Fruit fly (Drosophila melanogaster): Measurements from ENCODE around the gene Ahcy.
A peak's percentile ranks its signal among the peaks of the same experiment; 100 is the strongest.

Gene Ahcy

dm6 chrX:15471904-15472303 lies 21.8 kb downstream of the Ahcy start, which contains the start of the genes Grip128 and Alg14 (continued):
- TF ChIP-seq eve (GFP tag; optimal IDR thresholded peaks at IDR 0.05) = no peak
- TF ChIP-seq CG14860 (GFP tag; IDR thresholded peaks at IDR 0.05; ENCODE audit: partially characterized antibody) = peak; percentile 52; the same call in 1 of the 3 replicates
- TF ChIP-seq CG42726 (GFP tag; IDR thresholded peaks at IDR 0.05; ENCODE audit: partially characterized antibody) = no peak
- TF ChIP-seq zen2 (GFP tag; IDR thresholded peaks at IDR 0.05; ENCODE audit: partially characterized antibody) = peak; percentile 59; the same call in 1 of the 3 replicates
- TF ChIP-seq Vsx1 (GFP tag; optimal IDR thresholded peaks at IDR 0.05) = no peak
- no peak for TF ChIP-seq CG2120 (GFP tag; optimal IDR thresholded peaks at IDR 0.05)
- TF ChIP-seq cg (GFP tag; optimal IDR thresholded peaks at IDR 0.05) = no peak
- 0 out of 2 replicates have a peak, but pooled peaks have one; percentile 41 for TF ChIP-seq ato (GFP tag; IDR thresholded peaks at IDR 0.05; ENCODE audit: partially characterized antibody)
- peak; percentile 59; the same call in 1 of the 3 replicates for TF ChIP-seq hb (GFP tag; IDR thresholded peaks at IDR 0.05; ENCODE audit: partially characterized antibody)
- no peak for TF ChIP-seq CG6683 (GFP tag; optimal IDR thresholded peaks at IDR 0.05)
- TF ChIP-seq Nf-YA (GFP tag; IDR thresholded peaks at IDR 0.05) = no peak
- TF ChIP-seq Dp (GFP tag; optimal IDR thresholded peaks at IDR 0.05) = peak; percentile 48
- TF ChIP-seq crp (GFP tag; optimal IDR thresholded peaks at IDR 0.05) = peak in 1 of 2 experiments; percentile 83
- TF ChIP-seq CG2129 (GFP tag; IDR thresholded peaks at IDR 0.05; ENCODE audit: partially characterized antibody) = no peak; the same call in 1 of the 2 replicates
- TF ChIP-seq Scr (GFP tag; IDR thresholded peaks at IDR 0.05; ENCODE audit: partially characterized antibody) = peak; percentile 58
- no peak for TF ChIP-seq dmrt11E (tag; optimal IDR thresholded peaks at IDR 0.05)
- no peak for TF ChIP-seq shn (GFP tag; optimal IDR thresholded peaks at IDR 0.05)
- peak; percentile 29; the same call in 1 of the 2 replicates for TF ChIP-seq amos (GFP tag; IDR thresholded peaks at IDR 0.05; ENCODE audit: partially characterized antibody)
- no peak for TF ChIP-seq CG9609 (GFP tag; optimal IDR thresholded peaks at IDR 0.05)
- TF ChIP-seq CG17612 (GFP tag; IDR thresholded peaks at IDR 0.05) = no peak
- no peak for TF ChIP-seq CG1792 (GFP tag; optimal IDR thresholded peaks at IDR 0.05)
- TF ChIP-seq sna (GFP tag; IDR thresholded peaks at IDR 0.05; ENCODE audit: partially characterized antibody) = peak; percentile 56; the same call in 1 of the 2 replicates
- no peak for TF ChIP-seq NC2α (GFP tag; optimal IDR thresholded peaks at IDR 0.05)
- no peak for TF ChIP-seq CG12942 (GFP tag; optimal IDR thresholded peaks at IDR 0.05)
- TF ChIP-seq CG4282 (GFP tag; optimal IDR thresholded peaks at IDR 0.05) = no peak
- TF ChIP-seq CG1024 (GFP tag; IDR thresholded peaks at IDR 0.05) = no peak
- no peak for TF ChIP-seq Hmx (GFP tag; optimal IDR thresholded peaks at IDR 0.05)
- TF ChIP-seq Aef1 (GFP tag; IDR thresholded peaks at IDR 0.05) = no peak
- no peak for TF ChIP-seq CG15073 (GFP tag; optimal IDR thresholded peaks at IDR 0.05)
- peak; percentile 38 for TF ChIP-seq CG2116 (GFP tag; optimal IDR thresholded peaks at IDR 0.05)
- peak; percentile 68 for TF ChIP-seq CG13287 (GFP tag; IDR thresholded peaks at IDR 0.05; ENCODE audit: partially characterized antibody)
- TF ChIP-seq sug (tag; optimal IDR thresholded peaks at IDR 0.05) = no peak
- TF ChIP-seq Six4 (GFP tag; optimal IDR thresholded peaks at IDR 0.05) = no peak
- TF ChIP-seq mam (GFP tag; optimal IDR thresholded peaks at IDR 0.05) = no peak
- TF ChIP-seq Hr51 (GFP tag; optimal IDR thresholded peaks at IDR 0.05) = no peak
- TF ChIP-seq CG6791 (GFP tag; IDR thresholded peaks at IDR 0.05; ENCODE audit: partially characterized antibody) = peak; percentile 69; the same call in 2 of the 3 replicates
- TF ChIP-seq Oli (tag; optimal IDR thresholded peaks at IDR 0.05) = no peak
- no peak for TF ChIP-seq CG8281 (tag; optimal IDR thresholded peaks at IDR 0.05)
- no peak for TF ChIP-seq CG17568 (GFP tag; optimal IDR thresholded peaks at IDR 0.05)
- no peak for TF ChIP-seq Oaz (GFP tag; IDR thresholded peaks at IDR 0.05)
- peak; percentile 50; the same call in 1 of the 2 replicates for TF ChIP-seq unc-4 (GFP tag; IDR thresholded peaks at IDR 0.05; ENCODE audit: partially characterized antibody)
- no peak for TF ChIP-seq Dip3 (GFP tag; optimal IDR thresholded peaks at IDR 0.05)
- TF ChIP-seq Dref (GFP tag; IDR thresholded peaks at IDR 0.05) = peak; percentile 67
- TF ChIP-seq HLH4C (GFP tag; IDR thresholded peaks at IDR 0.05; ENCODE audit: partially characterized antibody) = peak; percentile 66
- peak; percentile 76 for TF ChIP-seq nerfin-2 (GFP tag; IDR thresholded peaks at IDR 0.05; ENCODE audit: partially characterized antibody)
- TF ChIP-seq hbn (GFP tag; IDR thresholded peaks at IDR 0.05; ENCODE audit: partially characterized antibody) = 0 out of 2 replicates have a peak, but pooled peaks have one; percentile 29
- no peak for TF ChIP-seq CG14050 (GFP tag; IDR thresholded peaks at IDR 0.05)
- no peak for TF ChIP-seq twi (tag; optimal IDR thresholded peaks at IDR 0.05)
